Worm (Caenorhabditis elegans) whole organism, L2 larva: ENCODE results near the gene atz-1.

Experiments used
- C34F6.9 ChIP-seq: fragments of 150-350 bp; optimal IDR thresholded peaks from 2 replicates; lab custom pipeline; 2014; ENCODE audit warnings: missing biosample characterization, missing genetic modification characterization
- F13H6.1 ChIP-seq: sonication (generic microtip); optimal IDR thresholded peaks from 2 replicates; lab custom pipeline; 2016; ENCODE audit warnings: missing genetic modification characterization, missing compliant biosample characterization
- R02D3.7 ChIP-seq: fragments of 150-350 bp; optimal IDR thresholded peaks from 2 replicates; lab custom pipeline; 2014; ENCODE audit warnings: missing biosample characterization, missing genetic modification characterization
- Y55F3AM.14 ChIP-seq: fragments of 200-800 bp; sonication (Bioruptor generic); optimal IDR thresholded peaks from 2 replicates; lab custom pipeline; 2018; ENCODE audit warnings: mild to moderate bottlenecking, missing genetic modification characterization, missing compliant biosample characterization
- ama-1 ChIP-seq: fragments of 150-350 bp; optimal IDR thresholded peaks from 2 replicates; lab custom pipeline; 2018; ENCODE audit warnings: inconsistent platforms
- ceh-16 ChIP-seq: fragments of 150-350 bp; optimal IDR thresholded peaks from 2 replicates; lab custom pipeline; 2014; ENCODE audit warnings: missing biosample characterization, missing genetic modification characterization
- ceh-82 ChIP-seq: fragments of 150-350 bp; optimal IDR thresholded peaks from 2 replicates; lab custom pipeline; 2014; ENCODE audit warnings: missing biosample characterization, missing genetic modification characterization
- crh-2 ChIP-seq: sonication (generic microtip); optimal IDR thresholded peaks from 2 replicates; lab custom pipeline; 2017; ENCODE audit warnings: missing biosample characterization, missing genetic modification characterization
- dmd-4 ChIP-seq: sonication (generic microtip); optimal IDR thresholded peaks from 2 replicates; lab custom pipeline; 2017; ENCODE audit warnings: missing biosample characterization, missing genetic modification characterization
- egl-27 ChIP-seq: sonication (generic microtip); optimal IDR thresholded peaks from 3 replicates; lab custom pipeline; 2017; ENCODE audit warnings: missing biosample characterization, missing genetic modification reagents, missing genetic modification characterization
- elt-1 ChIP-seq: fragments of 150-350 bp; optimal IDR thresholded peaks from 2 replicates; lab custom pipeline; 2014; ENCODE audit warnings: missing biosample characterization, missing genetic modification characterization
- fos-1 ChIP-seq: fragments of 150-350 bp; optimal IDR thresholded peaks from 2 replicates; lab custom pipeline; 2014; ENCODE audit warnings: missing biosample characterization, missing genetic modification characterization
- gmeb-1 ChIP-seq: fragments of 150-350 bp; optimal IDR thresholded peaks from 2 replicates; lab custom pipeline; 2014; ENCODE audit warnings: missing biosample characterization, missing genetic modification characterization
- lin-13 ChIP-seq: fragments of 150-350 bp; optimal IDR thresholded peaks from 2 replicates; lab custom pipeline; 2014; ENCODE audit warnings: missing biosample characterization, missing genetic modification reagents, missing genetic modification characterization
- lsy-2 ChIP-seq, 2 experiments: fragments of 150-350 bp in 1 of 2; sonication (generic microtip) in 1 of 2; optimal IDR thresholded peaks; 2 replicates each; lab custom pipeline; 2014 to 2017; ENCODE audit warnings: missing biosample characterization in 2 of 2, missing genetic modification characterization in 2 of 2
- mab-5 ChIP-seq: fragments of 150-350 bp; optimal IDR thresholded peaks from 2 replicates; lab custom pipeline; 2014; ENCODE audit warnings: missing biosample characterization, missing genetic modification characterization
- mdl-1 ChIP-seq, 2 experiments: fragments of 150-350 bp in 1 of 2; sonication (generic microtip) in 1 of 2; optimal IDR thresholded peaks; 2 replicates each; lab custom pipeline; 2017; ENCODE audit warnings: missing biosample characterization in 2 of 2, missing genetic modification characterization in 2 of 2
- nhr-11 ChIP-seq: fragments of 150-350 bp; optimal IDR thresholded peaks from 2 replicates; lab custom pipeline; 2014; ENCODE audit warnings: missing biosample characterization, missing genetic modification characterization
- nhr-12 ChIP-seq: fragments of 150-350 bp; optimal IDR thresholded peaks from 2 replicates; lab custom pipeline; 2014; ENCODE audit warnings: missing biosample characterization, missing genetic modification characterization
- nhr-129 ChIP-seq: fragments of 150-350 bp; optimal IDR thresholded peaks from 2 replicates; lab custom pipeline; 2014; ENCODE audit warnings: missing biosample characterization, missing genetic modification characterization
- nhr-21 ChIP-seq: fragments of 150-350 bp; optimal IDR thresholded peaks from 2 replicates; lab custom pipeline; 2014; ENCODE audit warnings: missing biosample characterization, missing genetic modification characterization
- nhr-237 ChIP-seq: fragments of 150-350 bp; optimal IDR thresholded peaks from 2 replicates; lab custom pipeline; 2014; ENCODE audit warnings: missing biosample characterization, missing genetic modification characterization
- nhr-25 ChIP-seq: fragments of 150-350 bp; sonication (generic microtip); optimal IDR thresholded peaks from 3 replicates; lab custom pipeline; 2014; ENCODE audit warnings: missing biosample characterization, missing genetic modification characterization
- nhr-77 ChIP-seq: fragments of 150-350 bp; optimal IDR thresholded peaks from 2 replicates; lab custom pipeline; 2014; ENCODE audit warnings: missing biosample characterization, missing genetic modification characterization
- peb-1 ChIP-seq: fragments of 150-350 bp; optimal IDR thresholded peaks from 2 replicates; lab custom pipeline; 2014; ENCODE audit warnings: missing biosample characterization, missing genetic modification characterization
- sem-4 ChIP-seq: fragments of 150-350 bp; optimal IDR thresholded peaks from 2 replicates; lab custom pipeline; 2014; ENCODE audit warnings: missing biosample characterization, missing genetic modification reagents, missing genetic modification characterization
- sma-3 ChIP-seq: sonication (generic microtip); optimal IDR thresholded peaks from 2 replicates; lab custom pipeline; 2016; ENCODE audit warnings: missing genetic modification reagents, missing genetic modification characterization, missing compliant biosample characterization
- sma-9 ChIP-seq, 2 experiments: fragments of 150-350 bp in 1 of 2; sonication (generic microtip) in 1 of 2; optimal IDR thresholded peaks; 2 replicates each; lab custom pipeline; 2014 to 2016; ENCODE audit warnings: missing genetic modification characterization in 2 of 2, mild to moderate bottlenecking in 1 of 2, missing biosample characterization in 1 of 2, missing compliant biosample characterization in 1 of 2, missing genetic modification reagents in 1 of 2, moderate library complexity in 1 of 2
- snpc-4 ChIP-seq: fragments of 150-350 bp; optimal IDR thresholded peaks from 2 replicates; lab custom pipeline; 2014; ENCODE audit warnings: missing biosample characterization, missing genetic modification characterization
- unc-55 ChIP-seq: fragments of 150-350 bp; sonication (generic microtip); optimal IDR thresholded peaks from 3 replicates; lab custom pipeline; 2014; ENCODE audit warnings: missing biosample characterization, missing genetic modification reagents, missing genetic modification characterization
- unc-62 ChIP-seq: fragments of 150-350 bp; optimal IDR thresholded peaks from 2 replicates; lab custom pipeline; 2014; ENCODE audit warnings: missing biosample characterization, missing genetic modification reagents, missing genetic modification characterization
- ztf-4 ChIP-seq: fragments of 150-350 bp; optimal IDR thresholded peaks from 2 replicates; lab custom pipeline; 2014; ENCODE audit warnings: missing biosample characterization, missing genetic modification characterization

The atz-1 gene

ce11 chrIV:12371879-12372278 lies 4.0 kb downstream of the atz-1 start, which contains the start of gene wdr-46 (continued):
- TF ChIP-seq crh-2 (tag; lab: Kevin White, UChicago), result peak; percentile 89
- peak; percentile 29 for TF ChIP-seq ztf-4 (tag; lab: Kevin White, UChicago)
- peak; percentile 88 for TF ChIP-seq mab-5 (tag; lab: Kevin White, UChicago)
- TF ChIP-seq nhr-25 (tag; lab: Kevin White, UChicago), result peak; percentile 89
- no peak for TF ChIP-seq ceh-16
- TF ChIP-seq ceh-82 (tag; lab: Kevin White, UChicago), result peak; percentile 74
- no peak for TF ChIP-seq egl-27 (tag; lab: Kevin White, UChicago)
- TF ChIP-seq snpc-4 (tag; lab: Kevin White, UChicago), result peak; percentile 70
- TF ChIP-seq nhr-129 (tag; lab: Kevin White, UChicago), result peak; percentile 96
- TF ChIP-seq lin-13 (GFP tag; lab: Kevin White, UChicago), result peak; percentile 89

ce11 chrIV:12371340-12371739 lies 4.6 kb downstream of the atz-1 start:
- TF ChIP-seq sma-3 (GFP tag; lab: Kevin White, UChicago), result no peak
- TF ChIP-seq nhr-77 (tag; lab: Kevin White, UChicago), result no peak
- no peak for TF ChIP-seq mab-5 (tag; lab: Kevin White, UChicago)
- TF ChIP-seq nhr-25 (tag; lab: Kevin White, UChicago), result no peak
- TF ChIP-seq nhr-237 (tag; lab: Kevin White, UChicago), result no peak
- TF ChIP-seq nhr-12, result no peak
- no peak for TF ChIP-seq sem-4 (tag; lab: Kevin White, UChicago)
- TF ChIP-seq nhr-129 (tag; lab: Kevin White, UChicago), result no peak
- TF ChIP-seq mdl-1 (tag; optimal IDR thresholded peaks at IDR 0.05; lab: Kevin White, UChicago), result no peak
- TF ChIP-seq F13H6.1, result no peak

ce11 chrIV:12366571-12366970 lies 9.3 kb downstream of the atz-1 start:
- no peak for TF ChIP-seq nhr-21 (tag; lab: Kevin White, UChicago)
- peak; percentile 25 for TF ChIP-seq nhr-25 (tag; lab: Kevin White, UChicago)

- TF ChIP-seq Y55F3AM.14 (GFP tag; lab: Kevin White, UChicago), result peak; percentile 24
- peak; percentile 37 for TF ChIP-seq unc-55 (GFP tag; lab: Kevin White, UChicago)
- TF ChIP-seq peb-1 (tag; lab: Kevin White, UChicago), result no peak
- peak; percentile 2 for TF ChIP-seq sma-9 (GFP tag; optimal IDR thresholded peaks at IDR 0.05; lab: Kevin White, UChicago)
- TF ChIP-seq sma-9 (tag; optimal IDR thresholded peaks at IDR 0.05; lab: Kevin White, UChicago), result no peak
- peak in 1 of 2 experiments; percentile 27 for TF ChIP-seq lsy-2 (tag; optimal IDR thresholded peaks at IDR 0.05; lab: Kevin White, UChicago)
- peak; percentile 25 for TF ChIP-seq F13H6.1
- TF ChIP-seq C34F6.9 (tag; lab: Kevin White, UChicago), result peak; percentile 21
- no peak for TF ChIP-seq R02D3.7 (tag; lab: Kevin White, UChicago)
These were observed 11.0 kb downstream of the atz-1 start for ce11 chrIV:12364964-12365363.

- no peak for TF ChIP-seq gmeb-1 (tag; lab: Kevin White, UChicago)
- peak; percentile 32 for TF ChIP-seq nhr-129 (tag; lab: Kevin White, UChicago)
- no peak for TF ChIP-seq ama-1 (lab: Kevin White, UChicago)
- no peak for TF ChIP-seq nhr-11 (tag; lab: Kevin White, UChicago)
- no peak for TF ChIP-seq unc-62 (GFP tag; lab: Kevin White, UChicago)
- TF ChIP-seq dmd-4 (tag; lab: Kevin White, UChicago), result no peak
- no peak for TF ChIP-seq fos-1 (tag; lab: Kevin White, UChicago)
- TF ChIP-seq lsy-2 (tag; optimal IDR thresholded peaks at IDR 0.05; lab: Kevin White, UChicago), result peak in 1 of 2 experiments; percentile 88
- no peak for TF ChIP-seq crh-2 (tag; lab: Kevin White, UChicago)
- no peak for TF ChIP-seq elt-1 (tag; lab: Kevin White, UChicago)
These were observed 14.4 kb downstream of the atz-1 start, which contains the start of the genes ccr-4 and ZC518.8 for ce11 chrIV:12361392-12362092. Gene ccr-4, plus strand, starts transcription at chrIV:12361542. Gene ZC518.8, minus strand, starts transcription at chrIV:12361908.
